Fruit fly (Drosophila melanogaster) whole organism, wandering third instar larva: ENCODE results near the gene CG32032.
A peak's percentile ranks its signal among the peaks of the same experiment; 100 is the strongest.

Experiments
- Abd-B ChIP-seq: fragments of >200 bp; optimal IDR thresholded peaks from 2 replicates; lab custom pipeline; 2017; ENCODE audit warnings: missing biosample characterization, missing genetic modification characterization
- CG32264 ChIP-seq: fragments of 200-800 bp; sonication (Bioruptor generic); optimal IDR thresholded peaks from 2 replicates; lab custom pipeline; 2016; ENCODE audit warnings: missing biosample characterization, missing genetic modification characterization
- CG9705 ChIP-seq: fragments of 200-800 bp; sonication (Bioruptor generic); optimal IDR thresholded peaks from 2 replicates; lab custom pipeline; 2018; ENCODE audit warnings: missing biosample characterization, mild to moderate bottlenecking, missing genetic modification characterization
- Dfd ChIP-seq: fragments of >200 bp; optimal IDR thresholded peaks from 2 replicates; lab custom pipeline; 2017; ENCODE audit warnings: missing biosample characterization, missing genetic modification characterization
- Dif ChIP-seq: fragments of 200-275, 200-300 bp; sonication (Bioruptor generic); optimal IDR thresholded peaks from 2 replicates; lab custom pipeline; 2018; ENCODE audit warnings: missing biosample characterization, missing genetic modification characterization; ENCODE audit not compliant: partially characterized antibody
- Hnf4 ChIP-seq: fragments of 200-800 bp; sonication (Bioruptor generic); optimal IDR thresholded peaks from 2 replicates; lab custom pipeline; 2016; ENCODE audit warnings: missing biosample characterization, mild to moderate bottlenecking, missing genetic modification characterization
- Hr78 ChIP-seq: fragments of >200 bp; optimal IDR thresholded peaks from 2 replicates; lab custom pipeline; 2017; ENCODE audit warnings: missing biosample characterization, missing genetic modification characterization
- Hr83 ChIP-seq: fragments of 200-300 bp; sonication (Bioruptor generic); optimal IDR thresholded peaks from 2 replicates; lab custom pipeline; 2016; ENCODE audit warnings: missing biosample characterization, mild to moderate bottlenecking, missing genetic modification characterization, moderate library complexity; ENCODE audit not compliant: poor library complexity, severe bottlenecking
- Jra ChIP-seq: sonication (Bioruptor generic); optimal IDR thresholded peaks from 2 replicates; lab custom pipeline; 2016; ENCODE audit warnings: missing biosample characterization, missing genetic modification characterization
- Myc ChIP-seq: fragments of >200 bp; optimal IDR thresholded peaks from 2 replicates; lab custom pipeline; 2017
- N ChIP-seq: fragments of >200 bp; optimal IDR thresholded peaks from 2 replicates; lab custom pipeline; 2018; ENCODE audit warnings: missing biosample characterization, missing external identifiers, missing genetic modification characterization
- OdsH ChIP-seq: fragments of 200-800 bp; sonication (Bioruptor generic); optimal IDR thresholded peaks from 2 replicates; lab custom pipeline; 2016; ENCODE audit warnings: missing biosample characterization, mild to moderate bottlenecking, missing genetic modification characterization
- Rel ChIP-seq, 2 experiments: fragments of 200-800 bp; sonication (Bioruptor generic) in 1 of 2; optimal IDR thresholded peaks; 2 replicates in 1 of 2; 3 replicates in 1 of 2; lab custom pipeline; 2016 to 2019; ENCODE audit warnings: mild to moderate bottlenecking in 2 of 2, missing biosample characterization in 2 of 2, missing genetic modification characterization in 2 of 2, moderate library complexity in 1 of 2
- Sp1 ChIP-seq: fragments of 200-800 bp; sonication (Bioruptor generic); optimal IDR thresholded peaks from 3 replicates; lab custom pipeline; 2019; ENCODE audit warnings: missing biosample characterization, mild to moderate bottlenecking, missing genetic modification characterization, moderate library complexity
- Vsx2 ChIP-seq: fragments of 200-300, 225-300 bp; sonication (Bioruptor generic); optimal IDR thresholded peaks from 2 replicates; lab custom pipeline; 2018; ENCODE audit warnings: missing biosample characterization, missing genetic modification characterization; ENCODE audit not compliant: partially characterized antibody
- br ChIP-seq: fragments of 200-800 bp; sonication (Bioruptor generic); optimal IDR thresholded peaks from 2 replicates; lab custom pipeline; 2016; ENCODE audit warnings: missing biosample characterization, missing genetic modification characterization
- dl ChIP-seq, 2 experiments: fragments of 175-275, 200-275 bp in 1 of 2; fragments of 200-275 bp in 1 of 2; sonication (Bioruptor generic); optimal IDR thresholded peaks; lab custom pipeline; 2018; ENCODE audit warnings: mild to moderate bottlenecking in 2 of 2, missing biosample characterization in 2 of 2, missing genetic modification characterization in 2 of 2, moderate library complexity in 2 of 2; ENCODE audit not compliant: partially characterized antibody in 2 of 2, insufficient read depth in 1 of 2
- dmrt93B ChIP-seq: fragments of 200-800 bp; sonication (Bioruptor generic); optimal IDR thresholded peaks from 2 replicates; lab custom pipeline; 2018; ENCODE audit warnings: missing biosample characterization, mild to moderate bottlenecking, missing genetic modification characterization
- dsf ChIP-seq: sonication (Bioruptor generic); optimal IDR thresholded peaks from 2 replicates; lab custom pipeline; 2016; ENCODE audit warnings: missing biosample characterization, missing genetic modification characterization, borderline replicate concordance
- ey ChIP-seq: fragments of 200-800 bp; sonication (Bioruptor generic); optimal IDR thresholded peaks from 2 replicates; lab custom pipeline; 2016; ENCODE audit warnings: missing biosample characterization, missing genetic modification characterization
- foxo ChIP-seq, 2 experiments: fragments of 200-800 bp; sonication (Bioruptor generic); optimal IDR thresholded peaks; 2 replicates in 1 of 2; 3 replicates in 1 of 2; lab custom pipeline; 2016 to 2017; ENCODE audit warnings: missing biosample characterization in 2 of 2, missing genetic modification characterization in 2 of 2
- fru ChIP-seq: fragments of 200-800 bp; sonication (Bioruptor generic); optimal IDR thresholded peaks from 3 replicates; lab custom pipeline; 2016; ENCODE audit warnings: missing biosample characterization, mild to moderate bottlenecking, missing genetic modification characterization
- h ChIP-seq: fragments of 200-800 bp; sonication (Bioruptor generic); optimal IDR thresholded peaks from 3 replicates; lab custom pipeline; 2016; ENCODE audit warnings: missing biosample characterization, mild to moderate bottlenecking, missing genetic modification characterization
- jim ChIP-seq: fragments of 175-275, 200-325 bp; sonication (Bioruptor generic); optimal IDR thresholded peaks from 2 replicates; lab custom pipeline; 2016; ENCODE audit warnings: missing biosample characterization, mild to moderate bottlenecking, missing genetic modification characterization
- pan ChIP-seq: fragments of >200 bp; optimal IDR thresholded peaks from 2 replicates; lab custom pipeline; 2017
- psq ChIP-seq: fragments of 200-800 bp; sonication (Bioruptor generic); optimal IDR thresholded peaks from 3 replicates; lab custom pipeline; 2017; ENCODE audit warnings: missing biosample characterization, mild to moderate bottlenecking, missing genetic modification characterization, moderate library complexity
- rgr ChIP-seq: fragments of 200-800 bp; sonication (Bioruptor generic); optimal IDR thresholded peaks from 3 replicates; lab custom pipeline; 2016; ENCODE audit warnings: missing biosample characterization, mild to moderate bottlenecking, missing genetic modification characterization
- sage ChIP-seq: fragments of 200-800 bp; sonication (Bioruptor generic); optimal IDR thresholded peaks from 2 replicates; lab custom pipeline; 2016; ENCODE audit warnings: missing biosample characterization, mild to moderate bottlenecking, missing genetic modification characterization
- sv ChIP-seq: fragments of 200-800 bp; sonication (Bioruptor generic); optimal IDR thresholded peaks from 3 replicates; lab custom pipeline; 2016; ENCODE audit warnings: missing biosample characterization, missing genetic modification characterization
- tai ChIP-seq: sonication (Bioruptor generic); optimal IDR thresholded peaks from 2 replicates; lab custom pipeline; 2016; ENCODE audit warnings: missing biosample characterization, missing genetic modification characterization
- usp ChIP-seq: fragments of >200 bp; optimal IDR thresholded peaks from 2 replicates; lab custom pipeline; 2017; ENCODE audit warnings: missing biosample characterization, missing genetic modification characterization
- woc ChIP-seq: sonication (Bioruptor generic); optimal IDR thresholded peaks from 2 replicates; lab custom pipeline; 2016; ENCODE audit warnings: missing biosample characterization, mild to moderate bottlenecking, missing genetic modification characterization

The CG32032 gene

DNA sequence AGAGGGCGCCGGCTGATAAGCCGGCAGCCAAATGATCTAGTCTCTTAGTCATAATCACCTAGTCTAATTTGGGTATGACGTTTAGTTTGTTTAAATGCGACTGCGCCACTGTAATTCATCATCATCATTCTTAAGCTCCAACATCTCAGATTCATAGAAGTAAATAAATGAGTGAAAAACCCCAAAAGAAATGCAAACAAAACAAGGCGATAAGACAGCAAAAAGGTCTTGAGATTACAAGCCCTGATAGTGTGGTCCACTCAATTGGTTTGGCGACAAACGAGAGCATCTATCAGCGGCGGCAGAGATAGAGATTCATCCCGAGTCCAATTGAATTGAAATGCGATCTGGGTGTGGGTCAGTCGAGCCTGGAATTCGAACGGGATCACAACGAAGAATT lies 18.6 kb upstream of the CG32032 start, which contains the start of gene teq:
teq (plus strand) TSS at position 359 of the 400 bp plus-strand sequence.
- TF ChIP-seq usp (no peak), Rel (GFP tag; optimal IDR thresholded peaks at IDR 0.05; lab: Kevin White, UChicago) (no peak), Rel (tag; optimal IDR thresholded peaks at IDR 0.05; lab: Kevin White, UChicago) (peak; percentile 84)
- TF ChIP-seq, all 38 proteins: peak for 1

DNA sequence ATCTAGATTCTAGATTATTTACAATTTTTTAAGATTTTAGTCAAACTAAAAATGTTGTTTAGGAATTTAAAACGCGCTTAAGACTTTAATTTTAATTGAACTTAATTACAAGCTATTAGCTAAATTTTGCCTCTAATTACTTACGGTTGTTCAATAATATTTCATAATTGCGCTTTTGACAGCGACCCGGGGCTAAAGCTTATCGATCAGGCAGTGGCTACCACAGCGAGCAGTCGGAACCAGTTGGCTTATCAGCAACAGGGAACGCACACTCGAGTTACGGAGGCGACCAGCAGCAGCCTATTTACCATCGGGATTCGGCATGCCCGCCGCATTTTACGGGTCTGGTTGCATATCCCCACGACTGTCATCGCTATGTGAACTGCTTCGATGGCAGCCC lies 18.0 kb upstream of the CG32032 start:
- TF ChIP-seq Rel (GFP tag; optimal IDR thresholded peaks at IDR 0.05; lab: Kevin White, UChicago) (no peak), Rel (tag; optimal IDR thresholded peaks at IDR 0.05; lab: Kevin White, UChicago) (no peak), usp (no peak), psq (GFP tag; lab: Kevin White, UChicago) (no peak), pan (no peak), h (GFP tag; lab: Kevin White, UChicago) (no peak), Hr83 (GFP tag; lab: Kevin White, UChicago) (no peak), dmrt93B (GFP tag; lab: Kevin White, UChicago) (no peak), Hr78 (GFP tag; lab: Kevin White, UChicago) (no peak), dl (GFP tag; optimal IDR thresholded peaks at IDR 0.05; lab: Kevin White, UChicago; ENCODE audit: insufficient read depth in 1 of 2, partially characterized antibody in 2 of 2) (no peak), Myc (lab: Kevin White, UChicago) (no peak), OdsH (GFP tag; lab: Kevin White, UChicago) (no peak)

DNA sequence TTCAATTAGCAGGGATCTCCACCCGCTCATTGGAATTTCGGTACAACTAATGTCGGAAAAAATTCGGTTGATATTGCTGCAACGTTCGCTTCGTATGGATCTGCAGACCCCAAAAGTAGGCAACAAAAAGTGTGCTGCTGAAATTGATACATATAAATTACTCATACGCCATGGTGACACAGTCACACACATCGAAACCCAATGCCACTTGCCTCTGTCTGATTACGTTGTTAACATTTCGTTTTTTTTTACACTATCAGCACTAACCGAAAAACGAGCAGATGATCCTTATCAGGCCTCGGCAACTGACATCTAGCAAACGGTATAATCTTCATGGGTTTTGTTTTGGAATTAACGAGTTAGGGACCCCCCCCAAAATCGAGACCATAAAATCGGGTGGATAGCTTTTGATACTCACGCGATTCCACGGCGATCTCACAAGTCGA lies 2.1 kb downstream of the CG32032 start:
- TF ChIP-seq Rel (GFP tag; optimal IDR thresholded peaks at IDR 0.05; lab: Kevin White, UChicago): no peak
- peak; percentile 61 for TF ChIP-seq Rel (tag; optimal IDR thresholded peaks at IDR 0.05; lab: Kevin White, UChicago)
- no peak for TF ChIP-seq jim (GFP tag; lab: Kevin White, UChicago)
- TF ChIP-seq Myc (lab: Kevin White, UChicago): peak; percentile 66
- peak; percentile 7 for TF ChIP-seq br (GFP tag; lab: Kevin White, UChicago)

DNA sequence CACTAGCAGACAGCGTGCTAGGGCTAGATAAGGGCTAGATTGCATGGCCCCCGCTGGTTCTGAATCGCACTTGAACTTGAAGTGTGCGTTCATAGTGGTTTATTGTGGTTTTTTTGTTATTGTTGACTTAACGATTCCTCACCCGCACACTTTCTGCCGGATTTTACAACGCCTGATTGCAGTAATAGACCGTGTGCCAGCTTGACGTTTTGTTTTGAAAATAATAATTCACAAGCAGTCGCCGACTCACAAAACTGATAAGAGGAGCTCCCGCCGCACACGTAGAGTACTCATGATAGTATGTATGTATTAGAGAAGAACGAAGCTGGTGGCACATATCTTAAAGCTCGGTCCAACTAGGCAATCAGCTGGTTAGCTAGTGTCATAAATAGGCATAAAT lies 2.9 kb downstream of the CG32032 start:
- TF ChIP-seq tai (GFP tag; lab: Kevin White, UChicago) (no peak), fru (GFP tag; lab: Kevin White, UChicago) (peak; percentile 62), h (GFP tag; lab: Kevin White, UChicago) (peak; percentile 42), Myc (lab: Kevin White, UChicago) (no peak), Abd-B (GFP tag; lab: Kevin White, UChicago) (no peak), ey (no peak), N (GFP tag; lab: Kevin White, UChicago) (no peak), jim (GFP tag; lab: Kevin White, UChicago) (no peak), psq (GFP tag; lab: Kevin White, UChicago) (no peak), Vsx2 (no peak), rgr (GFP tag; lab: Kevin White, UChicago) (no peak), Rel (GFP tag; optimal IDR thresholded peaks at IDR 0.05; lab: Kevin White, UChicago) (no peak), Rel (tag; optimal IDR thresholded peaks at IDR 0.05; lab: Kevin White, UChicago) (peak; percentile 25), CG32264 (GFP tag; lab: Kevin White, UChicago) (no peak), Dif (GFP tag; lab: Kevin White, UChicago) (no peak), sage (GFP tag; lab: Kevin White, UChicago) (no peak), usp (no peak)
- TF ChIP-seq, all 38 proteins: peak for 3

DNA sequence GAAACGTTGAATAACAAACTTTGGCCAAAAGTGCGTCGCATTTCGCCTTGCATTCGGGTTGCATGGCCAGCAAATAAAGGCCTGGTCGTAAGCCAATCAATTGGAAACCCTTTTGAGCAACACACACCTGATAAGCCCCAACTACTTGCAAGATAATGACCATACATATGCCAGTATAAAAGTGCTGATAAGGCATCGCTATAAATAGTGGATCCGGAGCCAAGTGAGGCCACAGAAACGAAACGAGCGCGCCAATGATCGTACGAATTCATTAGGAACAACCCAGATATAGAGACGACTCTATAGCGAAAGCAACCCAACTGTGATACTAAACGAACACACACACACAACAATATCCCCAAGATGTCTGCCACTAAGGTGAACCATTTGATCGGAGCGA lies 3.8 kb downstream of the CG32032 start, which contains the start of gene CG13315:
CG13315 (plus strand) TSS at position 230 of the 400 bp plus-strand sequence.
- TF ChIP-seq Hnf4 (GFP tag; lab: Kevin White, UChicago) (no peak), Sp1 (GFP tag; lab: Kevin White, UChicago) (no peak), Hr83 (GFP tag; lab: Kevin White, UChicago) (peak; percentile 24), woc (GFP tag; lab: Kevin White, UChicago) (no peak), dmrt93B (GFP tag; lab: Kevin White, UChicago) (no peak), Dfd (GFP tag; lab: Kevin White, UChicago) (no peak), jim (GFP tag; lab: Kevin White, UChicago) (no peak), h (GFP tag; lab: Kevin White, UChicago) (peak; percentile 15), fru (GFP tag; lab: Kevin White, UChicago) (peak; percentile 13), rgr (GFP tag; lab: Kevin White, UChicago) (peak; percentile 35), Jra (GFP tag; lab: Kevin White, UChicago) (no peak), Dif (GFP tag; lab: Kevin White, UChicago) (no peak), dsf (GFP tag; lab: Kevin White, UChicago) (no peak), Hr78 (GFP tag; lab: Kevin White, UChicago) (no peak), Rel (GFP tag; optimal IDR thresholded peaks at IDR 0.05; lab: Kevin White, UChicago) (no peak), Rel (tag; optimal IDR thresholded peaks at IDR 0.05; lab: Kevin White, UChicago) (no peak), sv (GFP tag; lab: Kevin White, UChicago) (no peak), foxo (GFP tag; optimal IDR thresholded peaks at IDR 0.05; lab: Kevin White, UChicago) (no peak), CG9705 (no peak), usp (no peak)
